Fruit fly (Drosophila melanogaster) whole organism, adult: ENCODE data around the gene CG12811.

Experiments
- CG11617 ChIP-seq: fragments of 200-800 bp; sonication (Bioruptor generic); optimal IDR thresholded peaks from 2 replicates; lab custom pipeline; 2017; ENCODE audit warnings: mild to moderate bottlenecking, missing biosample characterization, missing genetic modification reagents, missing genetic modification characterization
- CG12768 ChIP-seq: fragments of 200-800 bp; sonication (Bioruptor generic); optimal IDR thresholded peaks from 2 replicates; lab custom pipeline; 2017; ENCODE audit warnings: missing biosample characterization, missing genetic modification characterization, mild to moderate bottlenecking, moderate library complexity, missing genetic modification reagents
- CG14711 ChIP-seq: fragments of 200-800 bp; sonication (Bioruptor generic); optimal IDR thresholded peaks from 2 replicates; lab custom pipeline; 2018; ENCODE audit warnings: missing biosample characterization, mild to moderate bottlenecking, missing genetic modification characterization, moderate library complexity
- CG1620 ChIP-seq: fragments of 200-800 bp; sonication (Bioruptor generic); optimal IDR thresholded peaks from 2 replicates; lab custom pipeline; 2016; ENCODE audit warnings: missing biosample characterization, missing genetic modification characterization
- CG33017 ChIP-seq: fragments of 200-800 bp; sonication (Bioruptor generic); optimal IDR thresholded peaks from 2 replicates; lab custom pipeline; 2018; ENCODE audit warnings: missing biosample characterization, mild to moderate bottlenecking, missing genetic modification characterization, moderate library complexity
- CG5204 ChIP-seq: fragments of 200-800 bp; sonication (Bioruptor generic); optimal IDR thresholded peaks from 2 replicates; lab custom pipeline; 2016; ENCODE audit warnings: missing biosample characterization, missing genetic modification characterization
- CG7045 ChIP-seq: fragments of 200-800 bp; sonication (Bioruptor generic); optimal IDR thresholded peaks from 2 replicates; lab custom pipeline; 2017; ENCODE audit warnings: missing biosample characterization, mild to moderate bottlenecking, missing genetic modification characterization
- CG7101 ChIP-seq: fragments of 200-800 bp; sonication (Bioruptor generic); optimal IDR thresholded peaks from 2 replicates; lab custom pipeline; 2018; ENCODE audit warnings: missing biosample characterization, mild to moderate bottlenecking, missing genetic modification characterization, moderate library complexity
- Clk ChIP-seq: fragments of 200-800 bp; sonication (Bioruptor generic); optimal IDR thresholded peaks from 2 replicates; lab custom pipeline; 2017; ENCODE audit warnings: missing biosample characterization, missing genetic modification characterization
- Crg-1 ChIP-seq: fragments of 200-800 bp; sonication (Bioruptor generic); optimal IDR thresholded peaks from 2 replicates; lab custom pipeline; 2016; ENCODE audit warnings: missing biosample characterization, missing genetic modification characterization
- Hr96 ChIP-seq: fragments of 200-800 bp; sonication (Bioruptor generic); optimal IDR thresholded peaks from 2 replicates; lab custom pipeline; 2016; ENCODE audit warnings: missing biosample characterization, missing genetic modification characterization
- Mnt ChIP-seq: fragments of 200-800 bp; sonication (Bioruptor generic); optimal IDR thresholded peaks from 2 replicates; lab custom pipeline; 2016; ENCODE audit warnings: missing biosample characterization, mild to moderate bottlenecking, missing genetic modification characterization
- bab1 ChIP-seq: fragments of 200-800 bp; sonication (Bioruptor generic); optimal IDR thresholded peaks from 3 replicates; lab custom pipeline; 2019; ENCODE audit warnings: missing biosample characterization, mild to moderate bottlenecking, missing genetic modification characterization, moderate library complexity
- cic ChIP-seq: fragments of 200-800 bp; sonication (Bioruptor generic); optimal IDR thresholded peaks from 2 replicates; lab custom pipeline; 2017; ENCODE audit warnings: missing biosample characterization, mild to moderate bottlenecking, missing genetic modification characterization, moderate library complexity
- cnc ChIP-seq, 2 experiments: fragments of >200 bp; optimal IDR thresholded peaks; 2 replicates each; lab custom pipeline; 2017
- kay ChIP-seq: fragments of 200-800 bp; sonication (Bioruptor generic); peaks from one replicate; lab custom pipeline; 2016; ENCODE audit warnings: missing biosample characterization, missing genetic modification characterization, borderline replicate concordance
- ovo ChIP-seq: fragments of 200-800 bp; sonication (Bioruptor generic); optimal IDR thresholded peaks from 2 replicates; lab custom pipeline; 2016; ENCODE audit warnings: missing biosample characterization, missing genetic modification characterization
- pad ChIP-seq: fragments of 200-800 bp; sonication (Bioruptor generic); optimal IDR thresholded peaks from 3 replicates; lab custom pipeline; 2017; ENCODE audit warnings: missing biosample characterization, missing genetic modification characterization, mild to moderate bottlenecking, moderate library complexity, missing genetic modification reagents
- tj ChIP-seq: fragments of 200-800 bp; sonication (Bioruptor generic); optimal IDR thresholded peaks from 3 replicates; lab custom pipeline; 2017; ENCODE audit warnings: missing biosample characterization, mild to moderate bottlenecking, missing genetic modification characterization, moderate library complexity
- toe ChIP-seq: fragments of 200-800 bp; sonication (Bioruptor generic); optimal IDR thresholded peaks from 2 replicates; lab custom pipeline; 2016; ENCODE audit warnings: missing biosample characterization, missing genetic modification characterization

The CG12811 gene

DNA sequence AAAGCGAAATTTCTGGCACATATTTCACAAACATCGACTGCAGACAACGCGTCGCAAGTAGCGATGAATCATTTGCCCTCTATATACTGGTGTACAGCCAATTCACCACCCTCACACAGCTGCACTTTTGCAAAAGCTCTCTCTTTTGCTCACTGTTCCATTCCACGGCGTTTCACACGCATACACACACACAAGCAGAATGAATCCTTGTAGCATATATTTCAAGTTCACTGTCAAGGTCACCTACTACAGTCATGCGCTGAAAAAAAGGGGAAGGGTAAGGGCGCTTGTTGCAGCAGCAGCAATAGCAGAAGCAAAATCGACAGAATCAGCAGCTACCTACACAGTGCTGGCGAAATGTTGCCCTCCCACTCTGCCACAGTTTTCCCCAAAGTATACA lies 32.1 kb upstream of the CG12811 start:
- TF ChIP-seq bab1 (GFP tag; lab: Kevin White, UChicago) = no peak
- TF ChIP-seq kay = no peak
- TF ChIP-seq pad (GFP tag; lab: Kevin White, UChicago) = peak; percentile 83
- TF ChIP-seq CG14711 (tag; lab: Kevin White, UChicago) = no peak
- TF ChIP-seq CG7101 = no peak
- no peak for TF ChIP-seq CG33017 (tag; lab: Kevin White, UChicago)
- peak; percentile 26 for TF ChIP-seq Crg-1
- no peak for TF ChIP-seq Clk (GFP tag; lab: Kevin White, UChicago)
- TF ChIP-seq Mnt (GFP tag; lab: Kevin White, UChicago) = no peak
- no peak for TF ChIP-seq Hr96 (GFP tag; lab: Kevin White, UChicago)
- peak; percentile 12 for TF ChIP-seq CG12768 (GFP tag; lab: Kevin White, UChicago)
- peak; percentile 76 for TF ChIP-seq cic (GFP tag; lab: Kevin White, UChicago)
- TF ChIP-seq CG5204 = no peak
- no peak for TF ChIP-seq CG11617 (GFP tag; lab: Kevin White, UChicago)
- TF ChIP-seq tj (GFP tag; lab: Kevin White, UChicago) = peak; percentile 68
- TF ChIP-seq CG1620 = no peak
- TF ChIP-seq ovo (GFP tag; lab: Kevin White, UChicago) = no peak

- TF ChIP-seq ovo (GFP tag; lab: Kevin White, UChicago) (peak; percentile 73), CG14711 (tag; lab: Kevin White, UChicago) (peak; percentile 94), CG1620 (peak; percentile 85), tj (GFP tag; lab: Kevin White, UChicago) (peak; percentile 93), CG33017 (tag; lab: Kevin White, UChicago) (peak; percentile 98), CG11617 (GFP tag; lab: Kevin White, UChicago) (peak; percentile 97), kay (no peak), CG7045 (GFP tag; lab: Kevin White, UChicago) (peak; percentile 98), CG12768 (GFP tag; lab: Kevin White, UChicago) (peak; percentile 99), cic (GFP tag; lab: Kevin White, UChicago) (peak; percentile 76), cnc (optimal IDR thresholded peaks at IDR 0.05; lab: Kevin White, UChicago) (peak in 1 of 2 experiments; percentile 64), Crg-1 (peak; percentile 93), bab1 (GFP tag; lab: Kevin White, UChicago) (peak; percentile 11), Hr96 (GFP tag; lab: Kevin White, UChicago) (peak; percentile 93), CG5204 (peak; percentile 98), Clk (GFP tag; lab: Kevin White, UChicago) (peak; percentile 97), Mnt (GFP tag; lab: Kevin White, UChicago) (peak; percentile 75), toe (GFP tag; lab: Kevin White, UChicago) (peak; percentile 97), CG7101 (peak; percentile 97), pad (GFP tag; lab: Kevin White, UChicago) (peak; percentile 83)
Measured at dm6 chr3R:10079267-10079987, 30.8 kb upstream of the CG12811 start.

DNA sequence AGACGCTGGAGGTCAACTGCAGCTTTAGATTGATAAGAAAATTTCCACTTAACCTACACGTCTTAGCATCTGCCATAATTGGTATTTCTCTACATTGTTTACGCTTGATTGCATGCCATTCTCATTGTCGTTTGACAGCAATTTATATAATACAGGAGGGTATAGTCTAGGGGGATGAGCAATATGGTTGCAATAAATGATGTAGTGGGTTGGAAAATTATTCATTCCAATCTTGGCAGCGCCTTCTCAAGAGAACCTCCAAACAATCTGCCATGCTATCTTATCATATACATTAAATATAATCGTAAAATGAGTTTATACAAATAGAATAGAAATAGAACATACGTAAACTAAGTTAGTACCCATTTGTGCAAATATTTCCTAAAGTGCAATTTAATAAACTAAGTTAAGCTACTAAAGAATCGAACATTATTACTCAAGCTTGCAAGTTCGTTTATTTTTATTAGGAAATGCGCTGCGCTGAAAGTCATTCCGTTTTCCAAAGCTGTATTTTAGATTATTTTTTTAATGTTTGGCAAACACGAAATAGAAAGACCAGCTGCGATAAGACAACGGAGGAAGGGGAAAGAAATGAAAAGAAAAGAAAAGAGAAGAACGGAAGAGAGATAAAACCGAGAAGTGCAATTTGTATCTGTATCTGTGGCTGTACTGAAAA lies 30.0 kb upstream of the CG12811 start:
- TF ChIP-seq kay = peak; percentile 97
- no peak for TF ChIP-seq CG1620
- TF ChIP-seq CG33017 (tag; lab: Kevin White, UChicago) = no peak
- TF ChIP-seq CG14711 (tag; lab: Kevin White, UChicago) = peak; percentile 0
- TF ChIP-seq CG7045 (GFP tag; lab: Kevin White, UChicago) = no peak
- no peak for TF ChIP-seq tj (GFP tag; lab: Kevin White, UChicago)
- no peak for TF ChIP-seq Crg-1
- no peak for TF ChIP-seq CG5204

DNA sequence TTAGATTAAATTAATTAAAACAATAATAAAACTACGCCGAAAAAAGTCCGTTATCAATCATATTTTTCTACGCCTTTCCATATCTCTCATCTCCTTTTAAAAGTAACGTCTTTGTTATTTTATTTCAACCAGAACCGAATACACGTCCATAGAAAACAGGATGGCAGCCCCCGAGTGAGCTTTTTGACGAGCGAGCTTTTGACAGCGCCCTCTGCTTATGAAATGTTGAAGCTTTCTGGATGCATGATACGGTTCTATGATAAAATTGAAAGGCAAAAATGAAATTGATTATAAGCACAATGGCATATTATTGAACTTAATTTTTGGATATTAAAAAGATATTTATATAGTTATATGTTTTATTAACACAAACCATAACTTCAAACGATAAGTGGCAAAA lies 28.1 kb upstream of the CG12811 start:
- TF ChIP-seq bab1 (GFP tag; lab: Kevin White, UChicago) (peak; percentile 36), Crg-1 (peak; percentile 30), Mnt (GFP tag; lab: Kevin White, UChicago) (peak; percentile 9), CG7101 (peak; percentile 27), CG1620 (peak; percentile 19), pad (GFP tag; lab: Kevin White, UChicago) (peak; percentile 42), CG5204 (no peak), kay (peak; percentile 74), toe (GFP tag; lab: Kevin White, UChicago) (no peak), CG14711 (tag; lab: Kevin White, UChicago) (no peak), CG33017 (tag; lab: Kevin White, UChicago) (peak; percentile 16), cnc (optimal IDR thresholded peaks at IDR 0.05; lab: Kevin White, UChicago) (no peak)

DNA sequence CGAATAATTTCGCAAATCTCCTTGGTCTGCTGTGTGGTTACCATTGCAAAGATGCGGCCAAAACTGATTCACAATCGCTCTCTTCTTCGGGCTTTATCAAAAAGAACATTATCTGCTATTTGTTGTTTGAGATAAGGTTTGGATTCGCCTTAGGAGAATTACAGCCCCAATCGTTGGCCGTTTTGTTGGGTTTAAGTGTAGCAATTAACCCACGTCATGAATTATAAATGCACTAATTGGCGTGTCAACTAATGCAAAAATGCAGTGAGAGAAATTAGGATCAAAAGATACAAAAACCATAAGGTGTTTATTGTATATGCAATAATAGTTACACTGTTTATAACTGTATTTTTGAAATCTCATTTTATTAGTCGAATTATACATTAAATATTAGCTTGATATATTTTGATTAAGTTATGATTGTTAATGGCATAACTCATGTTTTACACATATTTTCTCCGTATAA lies 26.8 kb upstream of the CG12811 start, which contains the start of gene Alp13:
Gene Alp13, minus strand, starts transcription at position 51 of the 466 bp plus-strand sequence.
- TF ChIP-seq CG5204 (peak; percentile 53), CG11617 (GFP tag; lab: Kevin White, UChicago) (peak; percentile 47), CG12768 (GFP tag; lab: Kevin White, UChicago) (peak; percentile 35), Hr96 (GFP tag; lab: Kevin White, UChicago) (peak; percentile 21), Clk (GFP tag; lab: Kevin White, UChicago) (no peak), kay (peak; percentile 7), CG33017 (tag; lab: Kevin White, UChicago) (peak; percentile 62), cic (GFP tag; lab: Kevin White, UChicago) (peak; percentile 25), CG7101 (peak; percentile 49), Mnt (GFP tag; lab: Kevin White, UChicago) (no peak), pad (GFP tag; lab: Kevin White, UChicago) (peak; percentile 24)
